Worm (Caenorhabditis elegans) whole organism, early embryonic: ENCODE data around the gene idpa-2.

Source experiments
- B0310.2 ChIP-seq: sonication (generic microtip); optimal IDR thresholded peaks from 2 replicates; lab custom pipeline; 2016; ENCODE audit warnings: mild to moderate bottlenecking, missing genetic modification characterization, missing compliant biosample characterization
- F13C5.2 ChIP-seq: sonication (generic microtip); optimal IDR thresholded peaks from 2 replicates; lab custom pipeline; 2017; ENCODE audit warnings: mild to moderate bottlenecking, missing genetic modification characterization, inconsistent platforms, missing compliant biosample characterization
- aly-1 ChIP-seq: sonication (generic microtip); optimal IDR thresholded peaks from 2 replicates; lab custom pipeline; 2016; ENCODE audit warnings: missing genetic modification characterization, missing compliant biosample characterization
- ama-1 ChIP-seq: fragments of 150-350 bp; optimal IDR thresholded peaks from 2 replicates; lab custom pipeline; 2014
- ceh-13 ChIP-seq: fragments of 200-800 bp; sonication (Bioruptor generic); optimal IDR thresholded peaks from 2 replicates; lab custom pipeline; 2018; ENCODE audit warnings: mild to moderate bottlenecking, missing genetic modification characterization, missing compliant biosample characterization
- ceh-36 ChIP-seq: sonication (generic microtip); optimal IDR thresholded peaks from 2 replicates; lab custom pipeline; 2016; ENCODE audit warnings: missing genetic modification characterization, inconsistent platforms, missing compliant biosample characterization
- ets-7 ChIP-seq: sonication (generic microtip); optimal IDR thresholded peaks from 2 replicates; lab custom pipeline; 2016; ENCODE audit warnings: missing genotype, missing genetic modification characterization, missing compliant biosample characterization
- flt-1 ChIP-seq: fragments of 200-800 bp; sonication (Bioruptor generic); IDR thresholded peaks from 2 replicates; pipeline ENCODE4 v1.3.6; 2022; ENCODE audit warnings: missing genetic modification characterization, missing compliant biosample characterization
- hmbx-1 ChIP-seq: sonication (generic microtip); optimal IDR thresholded peaks from 2 replicates; lab custom pipeline; 2016; ENCODE audit warnings: mild to moderate bottlenecking, missing genetic modification characterization, missing compliant biosample characterization
- hmg-4 ChIP-seq: fragments of 200-800 bp; sonication (Bioruptor generic); optimal IDR thresholded peaks from 2 replicates; lab custom pipeline; 2018; ENCODE audit warnings: mild to moderate bottlenecking, missing genetic modification characterization, missing compliant biosample characterization
- hnd-1 ChIP-seq: sonication (generic microtip); optimal IDR thresholded peaks from 2 replicates; lab custom pipeline; 2016; ENCODE audit warnings: missing genetic modification characterization, missing compliant biosample characterization
- pes-1 ChIP-seq: fragments of 200-800 bp; sonication (Bioruptor generic); IDR thresholded peaks from 2 replicates; pipeline ENCODE4 v1.3.6; 2022; ENCODE audit warnings: missing genetic modification reagents, missing genetic modification characterization, missing compliant biosample characterization
- scrt-1 ChIP-seq: fragments of 200-800 bp; sonication (Bioruptor generic); IDR thresholded peaks from 2 replicates; pipeline ENCODE4 v1.3.6; 2022; ENCODE audit warnings: missing genetic modification characterization, missing compliant biosample characterization
- sea-1 ChIP-seq: fragments of 200-800 bp; sonication (Bioruptor generic); conservative IDR thresholded peaks from 2 replicates; pipeline ENCODE4 v1.3.6; 2022; ENCODE audit warnings: missing genetic modification characterization, missing compliant biosample characterization
- tbx-11 ChIP-seq: fragments of 200-800 bp; sonication (Bioruptor generic); IDR thresholded peaks from 2 replicates; pipeline ENCODE4 v1.3.6; 2022; ENCODE audit warnings: missing genetic modification characterization, missing compliant biosample characterization
- tbx-37 ChIP-seq: fragments of 200-800 bp; sonication (Bioruptor generic); conservative IDR thresholded peaks from 2 replicates; pipeline ENCODE4 v1.3.6; 2022; ENCODE audit warnings: missing genetic modification reagents, missing genetic modification characterization, missing compliant biosample characterization
- tra-4 ChIP-seq: sonication (generic microtip); optimal IDR thresholded peaks from 2 replicates; lab custom pipeline; 2017; ENCODE audit warnings: missing genetic modification characterization, missing compliant biosample characterization

The idpa-2 gene

ce11 chrII:8761739-8762138, 30.8 kb downstream of the idpa-2 start:
- TF ChIP-seq sea-1 (GFP tag; lab: Robert Waterston, UW) (no peak), hmg-4 (GFP tag; lab: Kevin White, UChicago) (no peak), hnd-1 (tag; lab: Kevin White, UChicago) (no peak), ceh-36 (no peak), pes-1 (no peak), aly-1 (tag; lab: Kevin White, UChicago) (no peak), flt-1 (no peak), hmbx-1 (tag; lab: Kevin White, UChicago) (no peak), scrt-1 (GFP tag; lab: Robert Waterston, UW) (no peak)

ce11 chrII:8759493-8759892, 33.0 kb downstream of the idpa-2 start, which contains the start of gene fut-1:
TSS of gene fut-1 (minus strand) at chrII:8759593.
- TF ChIP-seq aly-1 (tag; lab: Kevin White, UChicago): no peak
- TF ChIP-seq F13C5.2: no peak
- TF ChIP-seq ama-1 (lab: Kevin White, UChicago): no peak
- no peak for TF ChIP-seq tra-4 (tag; lab: Kevin White, UChicago)
- no peak for TF ChIP-seq ceh-36
- no peak for TF ChIP-seq hmbx-1 (tag; lab: Kevin White, UChicago)
- TF ChIP-seq flt-1: no peak
- no peak for TF ChIP-seq ceh-13 (GFP tag; lab: Kevin White, UChicago)

ce11 chrII:8755270-8755669, 37.3 kb downstream of the idpa-2 start, which contains the start of gene K08F8.7:
TSS of gene K08F8.7 (minus strand) at chrII:8755370.
- TF ChIP-seq scrt-1 (GFP tag; lab: Robert Waterston, UW) (no peak), hnd-1 (tag; lab: Kevin White, UChicago) (no peak), pes-1 (no peak), tbx-37 (no peak), sea-1 (GFP tag; lab: Robert Waterston, UW) (no peak), ets-7 (tag; lab: Kevin White, UChicago) (no peak), ceh-13 (GFP tag; lab: Kevin White, UChicago) (no peak), flt-1 (no peak), tra-4 (tag; lab: Kevin White, UChicago) (no peak), ama-1 (lab: Kevin White, UChicago) (no peak), ceh-36 (no peak)

- no peak for TF ChIP-seq pes-1
- no peak for TF ChIP-seq tra-4 (tag; lab: Kevin White, UChicago)
- no peak for TF ChIP-seq ets-7 (tag; lab: Kevin White, UChicago)
- no peak for TF ChIP-seq scrt-1 (GFP tag; lab: Robert Waterston, UW)
- no peak for TF ChIP-seq hmbx-1 (tag; lab: Kevin White, UChicago)
- TF ChIP-seq B0310.2 (tag; lab: Kevin White, UChicago): no peak
- no peak for TF ChIP-seq hmg-4 (GFP tag; lab: Kevin White, UChicago)
- no peak for TF ChIP-seq F13C5.2
- no peak for TF ChIP-seq hnd-1 (tag; lab: Kevin White, UChicago)
- TF ChIP-seq ceh-36: no peak
- no peak for TF ChIP-seq aly-1 (tag; lab: Kevin White, UChicago)
- no peak for TF ChIP-seq sea-1 (GFP tag; lab: Robert Waterston, UW)
Measured at ce11 chrII:8751686-8752085, 40.9 kb downstream of the idpa-2 start, which contains the start of gene atf-2. TSS of gene atf-2 (plus strand) at chrII:8751986.

ce11 chrII:8751042-8751441, 41.5 kb downstream of the idpa-2 start:
- no peak for TF ChIP-seq ceh-13 (GFP tag; lab: Kevin White, UChicago)
- no peak for TF ChIP-seq ama-1 (lab: Kevin White, UChicago)
- TF ChIP-seq hnd-1 (tag; lab: Kevin White, UChicago): no peak
- TF ChIP-seq ceh-36: no peak
- TF ChIP-seq B0310.2 (tag; lab: Kevin White, UChicago): no peak
- no peak for TF ChIP-seq hmg-4 (GFP tag; lab: Kevin White, UChicago)
- no peak for TF ChIP-seq tbx-37
- no peak for TF ChIP-seq aly-1 (tag; lab: Kevin White, UChicago)
- TF ChIP-seq flt-1: no peak
- TF ChIP-seq pes-1: no peak
- TF ChIP-seq hmbx-1 (tag; lab: Kevin White, UChicago): no peak
- no peak for TF ChIP-seq scrt-1 (GFP tag; lab: Robert Waterston, UW)
- no peak for TF ChIP-seq tra-4 (tag; lab: Kevin White, UChicago)

ce11 chrII:8750056-8750455, 42.5 kb downstream of the idpa-2 start:
- TF ChIP-seq hnd-1 (tag; lab: Kevin White, UChicago) (no peak), hmg-4 (GFP tag; lab: Kevin White, UChicago) (no peak), aly-1 (tag; lab: Kevin White, UChicago) (no peak), ama-1 (lab: Kevin White, UChicago) (no peak), F13C5.2 (no peak)

DNA sequence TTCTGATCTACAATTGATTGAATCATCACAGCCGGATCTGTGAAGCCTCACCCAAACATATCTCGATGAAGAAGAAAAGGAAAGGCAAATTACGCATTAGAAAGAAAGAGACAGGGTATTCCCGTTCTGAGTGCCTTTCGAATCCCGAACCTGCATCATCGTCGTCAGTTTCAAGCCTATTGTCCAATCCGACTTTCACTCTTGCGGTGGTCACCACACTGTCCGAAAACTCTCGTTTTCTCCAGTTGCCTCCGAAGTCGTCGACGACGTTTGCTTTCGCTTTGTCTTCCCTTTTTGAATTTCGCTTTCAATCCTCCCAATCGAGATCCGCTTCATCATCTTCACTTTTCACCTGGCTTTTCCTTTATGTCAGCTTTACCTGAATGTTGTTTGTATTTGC, 43.5 kb downstream of the idpa-2 start:
- no peak for TF ChIP-seq flt-1
- TF ChIP-seq ceh-13 (GFP tag; lab: Kevin White, UChicago): no peak
- no peak for TF ChIP-seq B0310.2 (tag; lab: Kevin White, UChicago)
- TF ChIP-seq hmbx-1 (tag; lab: Kevin White, UChicago): no peak
- TF ChIP-seq ets-7 (tag; lab: Kevin White, UChicago): no peak
- no peak for TF ChIP-seq hnd-1 (tag; lab: Kevin White, UChicago)
- no peak for TF ChIP-seq tbx-37
- TF ChIP-seq ceh-36: no peak
- no peak for TF ChIP-seq pes-1
- no peak for TF ChIP-seq ama-1 (lab: Kevin White, UChicago)
- no peak for TF ChIP-seq scrt-1 (GFP tag; lab: Robert Waterston, UW)
- no peak for TF ChIP-seq hmg-4 (GFP tag; lab: Kevin White, UChicago)
- TF ChIP-seq tbx-11 (GFP tag; lab: Robert Waterston, UW): no peak
- TF ChIP-seq tra-4 (tag; lab: Kevin White, UChicago): no peak
- TF ChIP-seq F13C5.2: no peak
- TF ChIP-seq sea-1 (GFP tag; lab: Robert Waterston, UW): no peak
- TF ChIP-seq aly-1 (tag; lab: Kevin White, UChicago): no peak

ce11 chrII:8748638-8749037, 43.9 kb downstream of the idpa-2 start:
- TF ChIP-seq ceh-36 (no peak), pes-1 (no peak), tra-4 (tag; lab: Kevin White, UChicago) (no peak), B0310.2 (tag; lab: Kevin White, UChicago) (no peak), flt-1 (no peak), ama-1 (lab: Kevin White, UChicago) (no peak)
